Worm (Caenorhabditis elegans) whole organism, early embryonic: ENCODE data around the gene str-115.

ENCODE experiments used
- F13C5.2 ChIP-seq: sonication (generic microtip); optimal IDR thresholded peaks from 2 replicates; lab custom pipeline; 2017; ENCODE audit warnings: mild to moderate bottlenecking, missing genetic modification characterization, inconsistent platforms, missing compliant biosample characterization
- ama-1 ChIP-seq: fragments of 150-350 bp; optimal IDR thresholded peaks from 2 replicates; lab custom pipeline; 2014
- flt-1 ChIP-seq: fragments of 200-800 bp; sonication (Bioruptor generic); IDR thresholded peaks from 2 replicates; pipeline ENCODE4 v1.3.6; 2022; ENCODE audit warnings: missing genetic modification characterization, missing compliant biosample characterization
- pes-1 ChIP-seq: fragments of 200-800 bp; sonication (Bioruptor generic); IDR thresholded peaks from 2 replicates; pipeline ENCODE4 v1.3.6; 2022; ENCODE audit warnings: missing genetic modification reagents, missing genetic modification characterization, missing compliant biosample characterization
- tbx-37 ChIP-seq: fragments of 200-800 bp; sonication (Bioruptor generic); conservative IDR thresholded peaks from 2 replicates; pipeline ENCODE4 v1.3.6; 2022; ENCODE audit warnings: missing genetic modification reagents, missing genetic modification characterization, missing compliant biosample characterization
- tra-4 ChIP-seq: sonication (generic microtip); optimal IDR thresholded peaks from 2 replicates; lab custom pipeline; 2017; ENCODE audit warnings: missing genetic modification characterization, missing compliant biosample characterization

DNA sequence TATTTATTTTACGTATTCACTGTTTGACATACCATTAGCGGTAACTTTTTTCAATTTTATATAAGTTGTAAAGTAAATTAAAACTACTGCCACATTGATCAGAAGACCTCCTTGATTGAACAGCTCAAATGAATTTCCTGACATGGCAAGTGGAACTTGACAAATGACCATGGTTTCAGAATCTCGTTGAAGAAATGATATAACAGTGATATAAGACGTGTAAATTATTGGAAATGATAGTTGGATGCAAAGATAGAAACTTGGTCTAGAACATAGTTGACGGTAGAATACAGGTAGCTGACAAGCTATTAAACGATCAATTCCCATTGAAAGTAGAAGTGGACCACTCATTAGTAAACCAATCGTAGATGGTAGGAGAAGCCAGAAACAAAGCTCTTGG is 17.1 kb upstream of the str-115 start:
- TF ChIP-seq ama-1 (lab: Kevin White, UChicago) (no peak), flt-1 (GFP tag; lab: Robert Waterston, UW) (no peak), tbx-37 (GFP tag; lab: Robert Waterston, UW) (no peak), tra-4 (tag; lab: Kevin White, UChicago) (no peak), F13C5.2 (tag; lab: Kevin White, UChicago) (no peak), pes-1 (GFP tag; lab: Robert Waterston, UW) (no peak)
